Worm (Caenorhabditis elegans): ENCODE results near the gene memb-1.

Gene memb-1

ce11 chrX:9446177-9446694 is 4.9 kb upstream of the memb-1 start, which contains the start of gene ZK899.1:
Gene ZK899.1, plus strand, starts transcription at chrX:9446644.
- TF ChIP-seq lin-35 (GFP tag; optimal IDR thresholded peaks at IDR 0.05) (no peak), lin-14 (GFP tag; optimal IDR thresholded peaks at IDR 0.05) (peak; percentile 31), lir-3 (tag; optimal IDR thresholded peaks at IDR 0.05; ENCODE audit: poor library complexity) (no peak), sup-37 (GFP tag; optimal IDR thresholded peaks at IDR 0.05) (no peak), fkh-8 (tag; optimal IDR thresholded peaks at IDR 0.05) (no peak), nhr-71 (tag; optimal IDR thresholded peaks at IDR 0.05) (no peak), fkh-4 (tag; optimal IDR thresholded peaks at IDR 0.05; ENCODE audit: borderline replicate concordance) (no peak), irx-1 (tag; optimal IDR thresholded peaks at IDR 0.05) (no peak), nhr-85 (tag) (no peak), nhr-237 (tag; optimal IDR thresholded peaks at IDR 0.05) (no peak), elt-2 (tag; optimal IDR thresholded peaks at IDR 0.05) (no peak), fkh-10 (GFP tag; optimal IDR thresholded peaks at IDR 0.05) (no peak), pag-3 (tag; optimal IDR thresholded peaks at IDR 0.05; ENCODE audit: borderline replicate concordance, insufficient read depth) (no peak), nhr-76 (tag; optimal IDR thresholded peaks at IDR 0.05) (no peak), nhr-20 (tag; optimal IDR thresholded peaks at IDR 0.05) (peak; percentile 1), grh-1 (GFP tag; IDR thresholded peaks at IDR 0.05) (no peak), elt-3 (tag; optimal IDR thresholded peaks at IDR 0.05) (peak in 1 of 6 experiments; percentile 4), nhr-90 (tag; optimal IDR thresholded peaks at IDR 0.05; ENCODE audit: poor library complexity) (no peak), hlh-4 (tag; optimal IDR thresholded peaks at IDR 0.05) (no peak), efl-3 (GFP tag; optimal IDR thresholded peaks at IDR 0.05) (no peak), fos-1 (tag; optimal IDR thresholded peaks at IDR 0.05) (peak; percentile 8), jun-1 (tag; optimal IDR thresholded peaks at IDR 0.05) (peak; percentile 4), zip-4 (GFP tag; optimal IDR thresholded peaks at IDR 0.05) (no peak)

- TF ChIP-seq fkh-10 (GFP tag; optimal IDR thresholded peaks at IDR 0.05) (peak; percentile 73), rnt-1 (tag; optimal IDR thresholded peaks at IDR 0.05) (no peak), lin-14 (GFP tag; optimal IDR thresholded peaks at IDR 0.05) (peak; percentile 56)
Measured at ce11 chrX:9443871-9444270, 2.5 kb upstream of the memb-1 start.

ce11 chrX:9436843-9437312 is 4.5 kb downstream of the memb-1 start, which contains the start of gene tbb-4:
Gene tbb-4, minus strand, starts transcription at chrX:9436893.
- TF ChIP-seq fkh-8 (tag; optimal IDR thresholded peaks at IDR 0.05) (peak; percentile 80), tlp-1 (tag; optimal IDR thresholded peaks at IDR 0.05) (no peak)

ce11 chrX:9431002-9431482 is 10.3 kb downstream of the memb-1 start, which contains the start of gene B0272.3:
Gene B0272.3, plus strand, starts transcription at chrX:9431432.
- peak; percentile 51 for TF ChIP-seq nhr-90 (tag; optimal IDR thresholded peaks at IDR 0.05; ENCODE audit: poor library complexity)
- TF ChIP-seq nhr-20 (tag; optimal IDR thresholded peaks at IDR 0.05), result peak; percentile 95
- TF ChIP-seq swsn-7 (tag; optimal IDR thresholded peaks at IDR 0.05), result peak; percentile 38
- TF ChIP-seq nhr-28 (tag; optimal IDR thresholded peaks at IDR 0.05), result no peak
- TF ChIP-seq ceh-82 (tag; optimal IDR thresholded peaks at IDR 0.05), result peak in 1 of 3 experiments; percentile 29
- peak; percentile 4 to 44 for TF ChIP-seq lsy-2 (tag; optimal IDR thresholded peaks at IDR 0.05)
- TF ChIP-seq blmp-1 (tag; optimal IDR thresholded peaks at IDR 0.05), result peak; percentile 63
- no peak for TF ChIP-seq efl-3 (GFP tag; optimal IDR thresholded peaks at IDR 0.05)
- no peak for TF ChIP-seq pax-3 (tag; optimal IDR thresholded peaks at IDR 0.05)
- no peak for TF ChIP-seq C16A3.4 (tag; optimal IDR thresholded peaks at IDR 0.05)
- peak in 1 of 2 experiments; percentile 68 for TF ChIP-seq lin-35 (GFP tag; optimal IDR thresholded peaks at IDR 0.05)
- no peak for TF ChIP-seq nhr-12 (tag; optimal IDR thresholded peaks at IDR 0.05)
- TF ChIP-seq sox-4 (tag; optimal IDR thresholded peaks at IDR 0.05), result no peak
- TF ChIP-seq nhr-85 (tag), result peak; percentile 85
- peak; percentile 20 for TF ChIP-seq nhr-47 (tag; optimal IDR thresholded peaks at IDR 0.05)
- peak; percentile 81 for TF ChIP-seq elt-2 (tag; optimal IDR thresholded peaks at IDR 0.05)
- TF ChIP-seq xbp-1 (tag; optimal IDR thresholded peaks at IDR 0.05), result peak; percentile 36
- TF ChIP-seq nhr-11 (tag; optimal IDR thresholded peaks at IDR 0.05), result no peak
- peak; percentile 72 for TF ChIP-seq nhr-71 (tag; optimal IDR thresholded peaks at IDR 0.05)
- no peak for TF ChIP-seq unc-98 (GFP tag; IDR thresholded peaks at IDR 0.05)
- peak; percentile 44 for TF ChIP-seq ztf-4 (tag; optimal IDR thresholded peaks at IDR 0.05)
- TF ChIP-seq nhr-84 (tag; optimal IDR thresholded peaks at IDR 0.05), result no peak
- TF ChIP-seq egl-13 (tag; optimal IDR thresholded peaks at IDR 0.05), result no peak
- peak in 5 of 6 experiments; percentile 4 to 54 (median 16) for TF ChIP-seq elt-3 (tag; optimal IDR thresholded peaks at IDR 0.05)
- peak; percentile 57 for TF ChIP-seq rnt-1 (tag; optimal IDR thresholded peaks at IDR 0.05)
- TF ChIP-seq snu-23 (GFP tag; optimal IDR thresholded peaks at IDR 0.05), result peak; percentile 80
- TF ChIP-seq lin-14 (GFP tag; optimal IDR thresholded peaks at IDR 0.05), result peak; percentile 83
- peak in 1 of 2 experiments; percentile 59 for TF ChIP-seq mdl-1 (tag; optimal IDR thresholded peaks at IDR 0.05)
- peak; percentile 56 for TF ChIP-seq nhr-77 (tag; optimal IDR thresholded peaks at IDR 0.05)

Measured in whole organism, L1 larva.